Worm (Caenorhabditis elegans): ENCODE data around the gene F54C8.6.

Gene F54C8.6

ce11 chrIII:9455980-9456658, 6.4 kb upstream of the F54C8.6 start, which contains the start of the genes rheb-1 and spk-1 (continued):
- TF ChIP-seq egl-27 (tag; optimal IDR thresholded peaks at IDR 0.05) (peak; percentile 62), mdl-1 (tag; optimal IDR thresholded peaks at IDR 0.05) (peak; percentile 7), nhr-237 (tag; optimal IDR thresholded peaks at IDR 0.05) (no peak), snpc-4 (tag; optimal IDR thresholded peaks at IDR 0.05) (peak; percentile 92), mml-1 (tag; optimal IDR thresholded peaks at IDR 0.05) (no peak), pqm-1 (tag; optimal IDR thresholded peaks at IDR 0.05) (peak; percentile 96), ama-1 (optimal IDR thresholded peaks at IDR 0.05) (peak; percentile 65), jun-1 (tag; optimal IDR thresholded peaks at IDR 0.05) (peak; percentile 90), ceh-82 (tag; optimal IDR thresholded peaks at IDR 0.05) (peak; percentile 41), nhr-43 (tag; optimal IDR thresholded peaks at IDR 0.05; ENCODE audit: poor library complexity, severe bottlenecking) (peak; percentile 89), pha-4 (tag; optimal IDR thresholded peaks at IDR 0.05) (peak; percentile 99), fkh-10 (GFP tag; optimal IDR thresholded peaks at IDR 0.05) (peak; percentile 47), elt-3 (tag; optimal IDR thresholded peaks at IDR 0.05) (no peak), tbx-2 (tag; optimal IDR thresholded peaks at IDR 0.05) (peak; percentile 66), zag-1 (tag; optimal IDR thresholded peaks at IDR 0.05) (no peak), ztf-11 (tag; optimal IDR thresholded peaks at IDR 0.05) (no peak)

DNA sequence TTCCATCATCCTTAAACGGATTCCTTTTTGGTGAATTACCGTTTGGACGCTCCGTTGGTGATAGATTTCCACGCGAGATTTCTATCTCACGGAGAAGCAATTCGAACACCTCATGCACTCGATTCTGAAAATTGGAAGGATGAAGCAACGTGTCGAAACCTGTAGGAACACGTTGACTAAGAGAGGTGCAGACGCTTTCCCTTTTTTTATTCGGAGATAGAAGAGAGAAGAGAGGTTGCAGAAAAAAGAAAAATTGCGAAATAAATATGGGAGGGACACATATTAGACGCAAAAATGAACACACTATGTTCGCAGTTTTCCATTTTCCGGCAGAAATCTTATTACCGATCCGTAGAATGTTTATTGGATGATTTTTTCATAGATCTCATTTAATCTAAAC, 5.0 kb upstream of the F54C8.6 start:
- TF ChIP-seq nhr-43 (tag; optimal IDR thresholded peaks at IDR 0.05; ENCODE audit: poor library complexity, severe bottlenecking) (peak; percentile 17), fkh-2 (tag; optimal IDR thresholded peaks at IDR 0.05) (no peak), aly-2 (tag; optimal IDR thresholded peaks at IDR 0.05) (no peak), mml-1 (tag; optimal IDR thresholded peaks at IDR 0.05) (no peak), ceh-28 (tag; optimal IDR thresholded peaks at IDR 0.05) (no peak), nhr-12 (tag; optimal IDR thresholded peaks at IDR 0.05) (no peak), unc-62 (GFP tag; optimal IDR thresholded peaks at IDR 0.05) (no peak), hmg-11 (tag; optimal IDR thresholded peaks at IDR 0.05) (no peak), ztf-4 (tag; optimal IDR thresholded peaks at IDR 0.05) (no peak), eor-1 (tag; optimal IDR thresholded peaks at IDR 0.05) (no peak), nhr-76 (tag; optimal IDR thresholded peaks at IDR 0.05) (no peak), nhr-23 (tag; optimal IDR thresholded peaks at IDR 0.05) (peak; percentile 40), sea-2 (GFP tag; optimal IDR thresholded peaks at IDR 0.05) (no peak)

DNA sequence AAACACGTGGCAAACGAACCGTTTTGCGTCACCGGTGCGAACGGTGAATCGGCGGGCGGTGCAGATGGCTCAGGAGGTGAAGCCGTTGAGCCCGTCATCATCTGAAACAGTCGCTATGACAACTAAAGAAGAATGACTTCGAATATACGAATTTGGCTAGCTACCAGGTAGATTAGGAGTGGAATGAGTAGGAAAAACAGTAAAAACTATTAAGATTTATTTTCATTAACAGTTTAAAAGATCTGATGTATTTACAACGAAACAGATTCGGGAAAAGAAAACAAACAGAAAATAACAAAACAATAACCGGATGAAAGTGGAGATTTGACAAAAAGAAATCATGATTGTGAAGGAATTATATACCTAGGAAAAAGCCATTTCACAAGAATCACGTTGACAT, 4.2 kb upstream of the F54C8.6 start, which contains the start of gene F54C8.7:
Gene F54C8.7 (minus strand): TSS at position 101 of the 400 bp plus-strand sequence.
- TF ChIP-seq ZK546.5 (tag; optimal IDR thresholded peaks at IDR 0.05) (no peak), ceh-82 (tag; optimal IDR thresholded peaks at IDR 0.05) (no peak), fos-1 (tag; optimal IDR thresholded peaks at IDR 0.05) (no peak), unc-39 (tag; optimal IDR thresholded peaks at IDR 0.05) (no peak), aly-2 (tag; optimal IDR thresholded peaks at IDR 0.05) (no peak), nhr-12 (tag; optimal IDR thresholded peaks at IDR 0.05) (no peak), ztf-4 (tag; optimal IDR thresholded peaks at IDR 0.05) (no peak), hmg-11 (tag; optimal IDR thresholded peaks at IDR 0.05) (no peak), lin-15B (tag; optimal IDR thresholded peaks at IDR 0.05) (no peak), ama-1 (optimal IDR thresholded peaks at IDR 0.05) (no peak), egl-5 (tag; optimal IDR thresholded peaks at IDR 0.05) (no peak), nhr-77 (tag; optimal IDR thresholded peaks at IDR 0.05) (no peak)

DNA sequence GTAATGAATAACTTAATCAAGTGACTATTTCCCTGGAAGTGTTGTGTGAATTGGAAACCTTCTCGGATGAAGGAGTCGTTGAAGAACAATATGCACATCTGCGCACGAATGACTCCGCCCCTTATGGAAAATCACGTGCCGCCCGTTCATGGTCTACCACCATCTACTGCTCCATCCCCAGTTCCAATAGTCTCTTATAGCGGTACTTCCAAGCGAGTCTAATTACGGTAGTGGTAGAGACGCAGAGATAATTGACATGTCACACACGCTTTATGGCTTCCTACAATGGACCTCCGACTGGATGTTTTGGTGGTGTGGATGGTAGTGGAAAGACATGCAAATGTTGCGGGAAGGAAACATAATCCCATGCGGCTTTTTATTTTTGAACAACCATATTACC, 1.2 kb upstream of the F54C8.6 start:
- TF ChIP-seq nhr-23 (tag; optimal IDR thresholded peaks at IDR 0.05) (peak; percentile 14), egl-5 (tag; optimal IDR thresholded peaks at IDR 0.05) (peak; percentile 6), aly-2 (tag; optimal IDR thresholded peaks at IDR 0.05) (no peak), nfya-1 (tag; optimal IDR thresholded peaks at IDR 0.05; ENCODE audit: insufficient read depth) (peak; percentile 24), nhr-28 (tag; optimal IDR thresholded peaks at IDR 0.05) (no peak), pqm-1 (tag; optimal IDR thresholded peaks at IDR 0.05) (peak; percentile 39), lin-39 (tag; optimal IDR thresholded peaks at IDR 0.05) (peak; percentile 80)
